Worm (Caenorhabditis elegans) whole organism, young adult: ENCODE data around the gene F14D2.7.

ENCODE experiments used
- C06A6.2 ChIP-seq: fragments of 200-800 bp; sonication (Bioruptor generic); conservative IDR thresholded peaks from 2 replicates; pipeline ENCODE4 v1.3.6; 2022; ENCODE audit warnings: missing genetic modification characterization, missing compliant biosample characterization
- D2030.7 ChIP-seq: fragments of 200-800 bp; sonication (Bioruptor generic); IDR thresholded peaks from 2 replicates; pipeline ENCODE4 v1.3.6; 2022; ENCODE audit warnings: missing genetic modification reagents, missing genetic modification characterization, missing compliant biosample characterization
- F10E7.11 ChIP-seq: sonication (generic microtip); optimal IDR thresholded peaks from 2 replicates; lab custom pipeline; 2017; ENCODE audit warnings: mild to moderate bottlenecking, missing genetic modification characterization, moderate library complexity, missing compliant biosample characterization
- F23B12.7 ChIP-seq: sonication (generic microtip); optimal IDR thresholded peaks from 2 replicates; lab custom pipeline; 2017; ENCODE audit warnings: missing genetic modification characterization, mild to moderate bottlenecking, missing compliant biosample characterization, antibody characterized with exemption, moderate library complexity; ENCODE audit not compliant: insufficient read depth
- F52B5.7 ChIP-seq: sonication (generic microtip); optimal IDR thresholded peaks from 2 replicates; lab custom pipeline; 2016; ENCODE audit warnings: mild to moderate bottlenecking, missing genetic modification characterization, missing compliant biosample characterization
- F55B11.4 ChIP-seq: sonication (generic microtip); optimal IDR thresholded peaks from 2 replicates; lab custom pipeline; 2016; ENCODE audit warnings: missing compliant biosample characterization, missing genetic modification characterization, borderline replicate concordance; ENCODE audit not compliant: insufficient read depth
- F57C9.4 ChIP-seq: sonication (generic microtip); optimal IDR thresholded peaks from 2 replicates; lab custom pipeline; 2017; ENCODE audit warnings: mild to moderate bottlenecking, missing genetic modification characterization, missing compliant biosample characterization
- Y67H2A.10 ChIP-seq: fragments of 200-800 bp; sonication (Bioruptor generic); conservative IDR thresholded peaks from 2 replicates; pipeline ENCODE4 v1.3.6; 2022; ENCODE audit warnings: missing genetic modification reagents, missing genetic modification characterization, missing compliant biosample characterization
- Y95B8A.8 ChIP-seq: fragments of 200-800 bp; sonication (Bioruptor generic); IDR thresholded peaks from 2 replicates; pipeline ENCODE4 v1.3.6; 2022; ENCODE audit warnings: missing genetic modification reagents, missing genetic modification characterization, missing compliant biosample characterization
- atf-7 ChIP-seq: sonication (generic microtip); optimal IDR thresholded peaks from 2 replicates; lab custom pipeline; 2017; ENCODE audit warnings: mild to moderate bottlenecking, missing genetic modification characterization, missing compliant biosample characterization
- attf-3 ChIP-seq: fragments of 200-800 bp; sonication (Bioruptor generic); conservative IDR thresholded peaks from 2 replicates; pipeline ENCODE4 v1.3.6; 2022; ENCODE audit warnings: missing genetic modification reagents, missing genetic modification characterization, missing compliant biosample characterization
- attf-6 ChIP-seq: fragments of 200-800 bp; sonication (Bioruptor generic); IDR thresholded peaks from 2 replicates; pipeline ENCODE4 v1.3.6; 2022; ENCODE audit warnings: missing genetic modification reagents, missing genetic modification characterization, missing compliant biosample characterization
- cebp-2 ChIP-seq: fragments of 200-800 bp; sonication (Bioruptor generic); IDR thresholded peaks from 2 replicates; pipeline ENCODE4 v1.3.6; 2022; ENCODE audit warnings: missing genetic modification characterization, missing compliant biosample characterization
- ceh-40 ChIP-seq: fragments of 200-800 bp; sonication (Bioruptor generic); IDR thresholded peaks from 2 replicates; pipeline ENCODE4 v1.3.6; 2022; ENCODE audit warnings: missing genetic modification characterization, missing compliant biosample characterization
- dpl-1 ChIP-seq: fragments of 150-350 bp; optimal IDR thresholded peaks from 2 replicates; lab custom pipeline; 2014; ENCODE audit warnings: missing biosample characterization, missing genetic modification reagents, missing genetic modification characterization
- egl-18 ChIP-seq: fragments of 200-800 bp; sonication (Bioruptor generic); IDR thresholded peaks from 2 replicates; pipeline ENCODE4 v1.3.6; 2022; ENCODE audit warnings: missing genetic modification reagents, missing genetic modification characterization, missing compliant biosample characterization
- egrh-3 ChIP-seq: fragments of 200-800 bp; sonication (Bioruptor generic); IDR thresholded peaks from 2 replicates; pipeline ENCODE4 v1.3.6; 2022; ENCODE audit warnings: missing genetic modification reagents, missing genetic modification characterization, missing compliant biosample characterization
- ets-4 ChIP-seq: fragments of 200-800 bp; sonication (Bioruptor generic); optimal IDR thresholded peaks from 2 replicates; lab custom pipeline; 2018; ENCODE audit warnings: mild to moderate bottlenecking, missing genetic modification characterization, missing compliant biosample characterization
- hmg-1.2 ChIP-seq: fragments of 200-800 bp; sonication (Bioruptor generic); IDR thresholded peaks from 2 replicates; pipeline ENCODE4 v1.3.6; 2022; ENCODE audit warnings: missing genetic modification reagents, missing genetic modification characterization, missing compliant biosample characterization
- hsf-1 ChIP-seq: fragments of 200-800 bp; sonication (Bioruptor generic); IDR thresholded peaks from 2 replicates; pipeline ENCODE4 v1.3.6; 2022; ENCODE audit warnings: missing genetic modification reagents, missing genetic modification characterization, missing compliant biosample characterization
- lsl-1 ChIP-seq: fragments of 200-800 bp; sonication (Bioruptor generic); optimal IDR thresholded peaks from 2 replicates; lab custom pipeline; 2018; ENCODE audit warnings: mild to moderate bottlenecking, missing genetic modification characterization, moderate library complexity, missing compliant biosample characterization
- madf-10 ChIP-seq: sonication (generic microtip); optimal IDR thresholded peaks from 2 replicates; lab custom pipeline; 2016; ENCODE audit warnings: mild to moderate bottlenecking, missing genetic modification characterization, missing compliant biosample characterization
- madf-3 ChIP-seq: fragments of 200-800 bp; sonication (Bioruptor generic); IDR thresholded peaks from 2 replicates; pipeline ENCODE4 v1.3.6; 2022; ENCODE audit warnings: missing genetic modification reagents, missing genetic modification characterization, missing compliant biosample characterization
- madf-6 ChIP-seq: fragments of 200-800 bp; sonication (Bioruptor generic); IDR thresholded peaks from 2 replicates; pipeline ENCODE4 v1.3.6; 2022; ENCODE audit warnings: missing genetic modification reagents, missing genetic modification characterization, missing compliant biosample characterization
- madf-8 ChIP-seq: fragments of 200-800 bp; sonication (Bioruptor generic); conservative IDR thresholded peaks from 2 replicates; pipeline ENCODE4 v1.3.6; 2022; ENCODE audit warnings: missing genetic modification reagents, missing genetic modification characterization, missing compliant biosample characterization
- nfyb-1 ChIP-seq: fragments of 200-800 bp; sonication (Bioruptor generic); IDR thresholded peaks from 2 replicates; pipeline ENCODE4 v1.3.6; 2022; ENCODE audit warnings: missing genetic modification reagents, missing genetic modification characterization, missing compliant biosample characterization
- pbrm-1 ChIP-seq: fragments of 200-800 bp; sonication (Bioruptor generic); IDR thresholded peaks from 2 replicates; pipeline ENCODE4 v1.3.6; 2022; ENCODE audit warnings: missing genetic modification reagents, missing genetic modification characterization, missing compliant biosample characterization
- sea-2 ChIP-seq: fragments of 200-800 bp; sonication (Bioruptor generic); IDR thresholded peaks from 2 replicates; pipeline ENCODE4 v1.3.6; 2022; ENCODE audit warnings: missing genetic modification characterization, missing compliant biosample characterization
- snpc-3.4 ChIP-seq: sonication (generic microtip); optimal IDR thresholded peaks from 2 replicates; lab custom pipeline; 2017; ENCODE audit warnings: missing genetic modification characterization, mild to moderate bottlenecking, missing compliant biosample characterization, antibody characterized with exemption, moderate library complexity, missing genotype, missing genetic modification reagents
- sptf-2 ChIP-seq: fragments of 200-800 bp; sonication (Bioruptor generic); optimal IDR thresholded peaks from 2 replicates; lab custom pipeline; 2018; ENCODE audit warnings: mild to moderate bottlenecking, missing genetic modification characterization, missing compliant biosample characterization
- unc-130 ChIP-seq: sonication (generic microtip); optimal IDR thresholded peaks from 2 replicates; lab custom pipeline; 2016; ENCODE audit warnings: missing genetic modification reagents, missing genetic modification characterization, missing compliant biosample characterization
- zfh-2 ChIP-seq: fragments of 200-800 bp; sonication (Bioruptor generic); conservative IDR thresholded peaks from 2 replicates; pipeline ENCODE4 v1.3.6; 2022; ENCODE audit warnings: missing genetic modification reagents, missing genetic modification characterization, missing compliant biosample characterization
- zim-3 ChIP-seq: sonication (generic microtip); optimal IDR thresholded peaks from 2 replicates; lab custom pipeline; 2017; ENCODE audit warnings: mild to moderate bottlenecking, missing genetic modification characterization, moderate library complexity, missing compliant biosample characterization
- ztf-22 ChIP-seq: fragments of 200-800 bp; sonication (Bioruptor generic); optimal IDR thresholded peaks from 2 replicates; lab custom pipeline; 2018; ENCODE audit warnings: mild to moderate bottlenecking, missing genetic modification characterization, moderate library complexity, missing compliant biosample characterization

F14D2.7 gene

ce11 chrII:3344917-3345316 is 6.5 kb upstream of the F14D2.7 start, which contains the start of gene bath-28:
Gene bath-28, minus strand, starts transcription at chrII:3344967.
- TF ChIP-seq D2030.7 (GFP tag; lab: Robert Waterston, UW) = peak; percentile 36; the same call in 1 of the 2 replicates
- TF ChIP-seq sptf-2 = no peak
- TF ChIP-seq lsl-1 = peak; percentile 72
- TF ChIP-seq madf-6 (GFP tag; lab: Robert Waterston, UW) = peak; percentile 54; the same call in 1 of the 2 replicates

ce11 chrII:3343714-3344113 is 5.3 kb upstream of the F14D2.7 start, which contains the start of gene F14D2.15:
Gene F14D2.15, minus strand, starts transcription at chrII:3343814.
- TF ChIP-seq atf-7 (tag; lab: Kevin White, UChicago) (no peak), F23B12.7 (no peak), C06A6.2 (GFP tag; lab: Robert Waterston, UW) (no peak), zim-3 (tag; lab: Kevin White, UChicago) (no peak), attf-3 (no peak), snpc-3.4 (no peak), madf-10 (tag; lab: Kevin White, UChicago) (no peak)

ce11 chrII:3341989-3342388 is 3.5 kb upstream of the F14D2.7 start, which contains the start of gene F14D2.11:
Gene F14D2.11, minus strand, starts transcription at chrII:3342089.
- 0 out of 2 replicates have a peak, but pooled peaks have one; percentile 21 for TF ChIP-seq madf-3 (GFP tag; lab: Robert Waterston, UW)
- TF ChIP-seq F10E7.11 (tag; lab: Kevin White, UChicago) = no peak
- TF ChIP-seq lsl-1 = peak; percentile 68
- TF ChIP-seq, all 124 proteins: peak for 2

ce11 chrII:3340818-3341217 is 2.4 kb upstream of the F14D2.7 start:
- no peak for TF ChIP-seq egl-18 (GFP tag; lab: Robert Waterston, UW)
- peak; percentile 72 for TF ChIP-seq zfh-2 (GFP tag; lab: Robert Waterston, UW)
- TF ChIP-seq egrh-3 (GFP tag; lab: Robert Waterston, UW) = peak; percentile 73
- 0 out of 2 replicates have a peak, but pooled peaks have one; percentile 18 for TF ChIP-seq Y95B8A.8
- no peak for TF ChIP-seq dpl-1 (GFP tag; lab: Kevin White, UChicago)

ce11 chrII:3340251-3340650 is 1.8 kb upstream of the F14D2.7 start, which contains the start of gene F14D2.5:
Gene F14D2.5, plus strand, starts transcription at chrII:3340551.
- TF ChIP-seq cebp-2 (GFP tag; lab: Robert Waterston, UW) = no peak
- no peak for TF ChIP-seq unc-130 (GFP tag; lab: Kevin White, UChicago)
- TF ChIP-seq F55B11.4 (tag; lab: Kevin White, UChicago) = no peak
- no peak for TF ChIP-seq Y67H2A.10 (GFP tag; lab: Robert Waterston, UW)
- no peak for TF ChIP-seq hsf-1 (GFP tag; lab: Robert Waterston, UW)
- TF ChIP-seq pbrm-1 = no peak
- TF ChIP-seq ztf-22 (GFP tag; lab: Kevin White, UChicago) = no peak
- no peak for TF ChIP-seq F52B5.7 (tag; lab: Kevin White, UChicago)
- TF ChIP-seq sea-2 (GFP tag; lab: Robert Waterston, UW) = no peak
- no peak for TF ChIP-seq attf-6 (GFP tag; lab: Robert Waterston, UW)
- TF ChIP-seq ceh-40 (GFP tag; lab: Robert Waterston, UW) = no peak
- TF ChIP-seq F57C9.4 = no peak
- no peak for TF ChIP-seq madf-8
- no peak for TF ChIP-seq F10E7.11 (tag; lab: Kevin White, UChicago)
- no peak for TF ChIP-seq egl-18 (GFP tag; lab: Robert Waterston, UW)
- TF ChIP-seq ets-4 (GFP tag; lab: Kevin White, UChicago) = no peak
- no peak for TF ChIP-seq madf-3 (GFP tag; lab: Robert Waterston, UW)
- no peak for TF ChIP-seq nfyb-1 (GFP tag; lab: Robert Waterston, UW)
- no peak for TF ChIP-seq hmg-1.2 (GFP tag; lab: Robert Waterston, UW)
